Fruit fly (Drosophila melanogaster): Measurements from ENCODE around the gene CG33158.

CG33158 gene

DNA sequence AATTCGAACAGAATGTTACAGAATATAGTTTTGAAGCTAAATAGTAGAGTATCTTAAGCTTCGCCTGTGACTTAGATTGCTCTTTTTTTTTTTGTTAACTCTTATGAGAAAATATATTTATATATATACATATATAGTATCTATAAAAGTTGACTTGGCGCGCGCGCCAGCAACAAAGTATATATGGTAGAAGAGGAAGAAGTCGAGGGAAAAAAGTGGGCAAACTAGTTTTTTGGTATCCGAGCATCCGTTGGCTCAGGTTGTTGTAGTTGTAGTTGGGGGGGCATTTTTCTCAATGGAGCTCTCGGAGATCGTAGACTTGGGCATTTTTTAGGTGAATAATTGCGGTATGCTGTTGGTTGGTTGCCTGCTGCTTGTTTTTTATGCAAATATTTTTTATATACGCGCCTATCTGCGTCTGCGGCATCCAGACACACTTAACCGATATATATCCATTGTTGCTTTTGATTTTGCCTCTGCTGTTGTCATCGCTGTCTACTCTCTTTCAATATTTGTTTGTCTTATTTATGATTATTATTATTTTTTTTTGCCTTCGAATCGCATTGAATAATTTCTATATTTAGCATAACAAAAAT, 59.3 kb downstream of the CG33158 start:
- TF ChIP-seq dsx (GFP tag; optimal IDR thresholded peaks at IDR 0.05; ENCODE audit: poor library complexity, severe bottlenecking) (peak; percentile 99), Eip78C (GFP tag) (peak; percentile 76), CG8119 (GFP tag; IDR thresholded peaks at IDR 0.05) (0 out of 3 replicates have a peak, but pooled peaks have one; percentile 16), Blimp-1 (GFP tag; optimal IDR thresholded peaks at IDR 0.05) (no peak), fkh (GFP tag; optimal IDR thresholded peaks at IDR 0.05) (peak; percentile 5)

DNA sequence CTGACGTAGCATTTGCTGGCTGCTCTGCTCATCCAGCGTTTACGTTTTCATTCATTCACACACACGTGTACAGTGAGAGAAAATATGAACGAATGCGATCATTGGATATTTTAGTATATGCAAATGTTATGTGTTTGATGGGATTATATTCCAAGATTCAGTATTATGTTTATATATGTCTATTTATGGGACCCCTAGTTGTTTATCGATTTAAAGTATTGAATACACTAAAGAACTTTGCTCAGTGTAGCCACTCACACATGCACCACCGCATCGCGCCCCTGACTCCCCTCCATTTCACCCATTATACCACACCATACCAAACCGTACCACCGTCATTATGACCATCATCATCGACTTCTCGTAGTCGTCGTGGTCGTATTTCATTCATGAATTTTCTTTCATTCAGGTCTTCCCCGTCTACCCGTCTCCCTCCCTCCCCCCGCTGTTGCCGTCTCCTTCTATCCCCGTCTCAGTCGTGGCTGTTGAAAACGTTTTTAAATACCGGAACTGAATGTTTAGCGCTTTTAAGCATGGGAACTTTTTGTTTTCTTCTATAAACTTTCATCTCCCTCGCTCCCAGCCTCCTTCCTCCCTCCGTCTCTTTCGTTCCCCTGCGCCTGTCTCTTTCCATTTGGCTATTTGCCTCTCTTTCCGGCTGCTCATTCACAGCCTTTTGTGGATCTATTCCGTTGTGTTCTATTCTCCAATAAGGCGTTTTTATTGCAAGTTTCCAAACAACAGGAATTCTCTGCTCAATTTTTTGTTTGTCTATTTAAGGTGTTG, 61.2 kb downstream of the CG33158 start:
- TF ChIP-seq achi (GFP tag; optimal IDR thresholded peaks at IDR 0.05), result peak; percentile 91
- peak; percentile 38 for TF ChIP-seq CG6854 (GFP tag; optimal IDR thresholded peaks at IDR 0.05)
- TF ChIP-seq OdsH (GFP tag; optimal IDR thresholded peaks at IDR 0.05), result peak; percentile 90
- peak; percentile 79 for TF ChIP-seq Sox15 (GFP tag; optimal IDR thresholded peaks at IDR 0.05)
- peak; percentile 96 for TF ChIP-seq Hr4 (GFP tag; optimal IDR thresholded peaks at IDR 0.05)
- TF ChIP-seq CG15336 (GFP tag; IDR thresholded peaks at IDR 0.05), result peak; percentile 93
- TF ChIP-seq CG31627 (GFP tag; optimal IDR thresholded peaks at IDR 0.05), result peak; percentile 83
- peak; percentile 84 for TF ChIP-seq CG34406 (GFP tag; optimal IDR thresholded peaks at IDR 0.05)
- TF ChIP-seq CG11294 (GFP tag; IDR thresholded peaks at IDR 0.05), result peak; percentile 73
- TF ChIP-seq topi (GFP tag; optimal IDR thresholded peaks at IDR 0.05), result peak; percentile 81
- peak; percentile 91 for TF ChIP-seq CG4318 (GFP tag; optimal IDR thresholded peaks at IDR 0.05)
- TF ChIP-seq svp (GFP tag), result peak; percentile 89
- peak; percentile 95 for TF ChIP-seq Eip78C (GFP tag)
- TF ChIP-seq CG11902 (GFP tag; optimal IDR thresholded peaks at IDR 0.05), result peak; percentile 77
- peak; percentile 86 for TF ChIP-seq CG6792 (GFP tag; optimal IDR thresholded peaks at IDR 0.05)
- TF ChIP-seq Eip75B (GFP tag; optimal IDR thresholded peaks at IDR 0.05), result peak; percentile 87
- TF ChIP-seq Sox14 (GFP tag; optimal IDR thresholded peaks at IDR 0.05), result peak; percentile 85
- peak; percentile 61 for TF ChIP-seq fkh (GFP tag; optimal IDR thresholded peaks at IDR 0.05)
- peak; percentile 81 to 87 for TF ChIP-seq salr (GFP tag; optimal IDR thresholded peaks at IDR 0.05)
- peak; percentile 80 for TF ChIP-seq Sox102F (GFP tag; optimal IDR thresholded peaks at IDR 0.05)
- peak; percentile 74 to 86 for TF ChIP-seq ss (GFP tag; optimal IDR thresholded peaks at IDR 0.05)
- TF ChIP-seq CG6276 (GFP tag; optimal IDR thresholded peaks at IDR 0.05), result peak; percentile 86
- peak; percentile 59 for TF ChIP-seq Ets21C (GFP tag; optimal IDR thresholded peaks at IDR 0.05)
- peak; percentile 89 for TF ChIP-seq CG3032 (tag; optimal IDR thresholded peaks at IDR 0.05)
- TF ChIP-seq spab (GFP tag; optimal IDR thresholded peaks at IDR 0.05), result peak; percentile 79
- peak; percentile 88 for TF ChIP-seq CG10631 (GFP tag; optimal IDR thresholded peaks at IDR 0.05)
- TF ChIP-seq pdm3 (GFP tag; optimal IDR thresholded peaks at IDR 0.05), result peak; percentile 90
- peak; percentile 83 for TF ChIP-seq Hr39 (GFP tag; optimal IDR thresholded peaks at IDR 0.05)
- TF ChIP-seq lz (GFP tag; optimal IDR thresholded peaks at IDR 0.05), result peak; percentile 79
- TF ChIP-seq CG8632 (GFP tag; optimal IDR thresholded peaks at IDR 0.05), result peak; percentile 80
- TF ChIP-seq CG8119 (GFP tag; IDR thresholded peaks at IDR 0.05), result peak; percentile 94
- no peak for TF ChIP-seq Hr38 (GFP tag; optimal IDR thresholded peaks at IDR 0.05)
- peak; percentile 87 for TF ChIP-seq acj6 (GFP tag; optimal IDR thresholded peaks at IDR 0.05)
- peak; percentile 69 for TF ChIP-seq Smox (GFP tag; optimal IDR thresholded peaks at IDR 0.05)
- peak; percentile 86 for TF ChIP-seq CG6808 (GFP tag; optimal IDR thresholded peaks at IDR 0.05)
- peak; percentile 96 for TF ChIP-seq CG32006 (GFP tag; optimal IDR thresholded peaks at IDR 0.05)
- peak; percentile 85 for TF ChIP-seq fd59A (GFP tag; optimal IDR thresholded peaks at IDR 0.05)
- peak; percentile 94 for TF ChIP-seq eg (GFP tag; IDR thresholded peaks at IDR 0.05)
- TF ChIP-seq Eip93F (GFP tag; optimal IDR thresholded peaks at IDR 0.05), result no peak
- TF ChIP-seq vri (GFP tag; optimal IDR thresholded peaks at IDR 0.05), result peak; percentile 53
- peak; percentile 90 for TF ChIP-seq Ets96B (tag; optimal IDR thresholded peaks at IDR 0.05)
- peak; percentile 79 for TF ChIP-seq dac (GFP tag; optimal IDR thresholded peaks at IDR 0.05)
- peak; percentile 92 for TF ChIP-seq Gug (GFP tag; IDR thresholded peaks at IDR 0.05)
- peak; percentile 78 for TF ChIP-seq CG9139 (GFP tag; optimal IDR thresholded peaks at IDR 0.05)
- TF ChIP-seq Blimp-1 (GFP tag; optimal IDR thresholded peaks at IDR 0.05), result peak; percentile 7
- TF ChIP-seq CG10669 (GFP tag; optimal IDR thresholded peaks at IDR 0.05), result peak; percentile 88
